Worm (Caenorhabditis elegans): ENCODE data around the gene Y75B7AR.1.

Gene Y75B7AR.1

DNA sequence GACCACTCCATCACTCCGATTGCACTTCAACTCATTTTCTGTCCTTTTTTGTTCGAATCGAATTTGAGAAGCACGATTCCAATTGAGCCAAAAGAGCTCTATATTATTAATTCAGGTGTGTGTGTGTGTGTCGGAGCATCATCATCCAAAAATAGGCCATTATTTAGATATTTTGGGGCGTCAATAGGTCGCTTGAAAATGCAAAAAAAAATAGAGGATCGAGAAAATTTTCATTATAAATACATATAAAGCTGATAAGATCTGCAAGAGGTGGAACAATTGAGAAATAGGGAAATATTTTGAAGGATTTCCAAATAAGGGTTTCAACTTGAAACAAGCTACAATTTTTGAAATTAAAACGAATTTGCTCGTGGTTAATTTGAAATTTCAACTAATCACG, at the start of gene Y75B7AR.1:
Y75B7AR.1 (minus strand) TSS at position 101 of the 400 bp plus-strand sequence.
- TF ChIP-seq sdz-12 (GFP tag; optimal IDR thresholded peaks at IDR 0.05) (no peak), aha-1 (tag) (peak; percentile 75), unc-62 (GFP tag; optimal IDR thresholded peaks at IDR 0.05 in 1 of 2) (peak in 1 of 2 experiments; percentile 14), unc-62 (tag; optimal IDR thresholded peaks at IDR 0.05) (no peak)

DNA sequence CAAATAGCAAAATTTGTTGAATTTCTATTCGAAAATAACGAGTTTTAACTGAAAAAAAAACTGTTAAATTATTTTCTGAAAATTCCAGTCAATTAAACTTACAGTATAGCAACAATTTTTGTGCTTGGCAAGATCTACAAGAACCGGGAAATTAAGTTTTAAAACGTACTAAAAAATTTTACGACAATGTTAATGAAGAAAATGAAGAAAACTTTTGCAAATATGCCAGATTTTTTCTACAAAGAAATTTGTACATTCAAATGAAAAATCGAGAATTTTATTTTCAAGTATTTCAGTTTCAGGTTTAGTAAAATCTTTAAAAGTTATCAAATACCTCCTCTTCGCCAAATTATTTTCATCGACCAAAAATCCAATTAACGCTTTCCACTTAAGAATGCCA, 49.2 kb upstream of the Y75B7AR.1 start, which contains the start of gene cnc-11:
cnc-11 (plus strand) TSS at position 301 of the 400 bp plus-strand sequence.
- TF ChIP-seq unc-62 (GFP tag; optimal IDR thresholded peaks at IDR 0.05 in 1 of 2) (peak in 1 of 2 experiments; percentile 65), unc-62 (tag; optimal IDR thresholded peaks at IDR 0.05) (no peak), egl-43 (GFP tag; IDR thresholded peaks at IDR 0.05) (no peak)

DNA sequence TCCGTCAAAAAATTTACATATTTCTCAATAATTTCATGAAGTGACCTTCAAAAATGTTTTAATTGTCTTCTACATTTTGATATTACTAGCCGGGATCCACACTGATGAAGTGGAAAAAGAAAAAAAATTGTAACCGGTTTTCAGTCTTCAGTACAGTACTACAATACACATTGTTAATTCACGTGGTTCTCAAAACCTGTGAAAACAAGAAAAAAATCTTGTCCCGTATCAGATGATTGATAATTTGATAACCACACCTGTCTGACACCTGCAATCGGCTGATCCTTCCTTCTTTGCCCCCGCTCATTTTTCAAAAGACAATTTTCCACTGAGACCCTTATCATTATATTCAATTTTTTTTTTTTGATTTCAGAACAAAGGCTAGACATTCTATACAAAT, 46.0 kb upstream of the Y75B7AR.1 start, which contains the start of gene R09B5.11:
R09B5.11 (plus strand) TSS at position 374 of the 400 bp plus-strand sequence.
- TF ChIP-seq rbr-2 (tag; optimal IDR thresholded peaks at IDR 0.05) (no peak), lin-38 (GFP tag; IDR thresholded peaks at IDR 0.05) (no peak), cey-2 (tag; optimal IDR thresholded peaks at IDR 0.05; ENCODE audit: borderline replicate concordance, insufficient read depth) (peak; percentile 16), nhr-41 (GFP tag; IDR thresholded peaks at IDR 0.05) (no peak), Y5F2A.4 (GFP tag; optimal IDR thresholded peaks at IDR 0.05) (no peak), ctbp-1 (GFP tag; IDR thresholded peaks at IDR 0.05) (no peak), nhr-25 (tag; optimal IDR thresholded peaks at IDR 0.05; ENCODE audit: borderline replicate concordance, insufficient read depth) (no peak), mdt-29 (GFP tag; IDR thresholded peaks at IDR 0.05) (no peak), fos-1 (tag; optimal IDR thresholded peaks at IDR 0.05) (no peak), egl-43 (GFP tag; IDR thresholded peaks at IDR 0.05) (no peak), spr-3 (GFP tag; optimal IDR thresholded peaks at IDR 0.05) (no peak), lsy-2 (tag; optimal IDR thresholded peaks at IDR 0.05) (no peak), nhr-28 (tag; optimal IDR thresholded peaks at IDR 0.05) (peak; percentile 68), nhr-42 (GFP tag; IDR thresholded peaks at IDR 0.05) (no peak), dmd-6 (GFP tag; IDR thresholded peaks at IDR 0.05) (peak; percentile 36), ZK337.2 (GFP tag; IDR thresholded peaks at IDR 0.05) (no peak), madf-9 (GFP tag; conservative IDR thresholded peaks at IDR 0.05) (no peak), ceh-28 (tag; optimal IDR thresholded peaks at IDR 0.05) (no peak), gei-8 (GFP tag; optimal IDR thresholded peaks at IDR 0.05) (no peak), F26F4.8 (GFP tag; conservative IDR thresholded peaks at IDR 0.05) (no peak), pha-4 (GFP tag; IDR thresholded peaks at IDR 0.05) (no peak), pha-4 (tag; optimal IDR thresholded peaks at IDR 0.05) (no peak), aha-1 (tag) (peak; percentile 11), ceh-20 (GFP tag; IDR thresholded peaks at IDR 0.05) (no peak), daf-12 (tag; optimal IDR thresholded peaks at IDR 0.05) (no peak), Y75B8A.6 (GFP tag; IDR thresholded peaks at IDR 0.05) (no peak), F44E2.7 (GFP tag; IDR thresholded peaks at IDR 0.05) (no peak), mes-2 (tag; optimal IDR thresholded peaks at IDR 0.05; ENCODE audit: poor library complexity, severe bottlenecking) (no peak), ceh-32 (tag; optimal IDR thresholded peaks at IDR 0.05; ENCODE audit: poor library complexity) (no peak), php-3 (GFP tag; IDR thresholded peaks at IDR 0.05) (no peak), jun-1 (tag; optimal IDR thresholded peaks at IDR 0.05) (no peak), lin-13 (GFP tag; optimal IDR thresholded peaks at IDR 0.05) (no peak), duxl-1 (tag; optimal IDR thresholded peaks at IDR 0.05; ENCODE audit: poor library complexity) (no peak), zip-2 (tag; optimal IDR thresholded peaks at IDR 0.05) (no peak), hlh-30 (tag; optimal IDR thresholded peaks at IDR 0.05; ENCODE audit: insufficient read depth) (peak; percentile 47), ztf-7 (tag; optimal IDR thresholded peaks at IDR 0.05) (no peak), mxl-2 (GFP tag; conservative IDR thresholded peaks at IDR 0.05) (no peak), ces-1 (GFP tag; optimal IDR thresholded peaks at IDR 0.05) (no peak), mdl-1 (tag; optimal IDR thresholded peaks at IDR 0.05) (peak in 1 of 2 experiments; percentile 19), T20F7.1 (GFP tag; optimal IDR thresholded peaks at IDR 0.05) (no peak), nhr-10 (tag; optimal IDR thresholded peaks at IDR 0.05) (no peak), tra-1 (GFP tag; IDR thresholded peaks at IDR 0.05) (no peak), hlh-11 (tag; optimal IDR thresholded peaks at IDR 0.05) (peak; percentile 17)
